Worm (Caenorhabditis elegans) whole organism, L3 larva: ENCODE results near the gene ZK688.1.

Experiments
- R02D3.7 ChIP-seq: fragments of 150-350 bp; optimal IDR thresholded peaks from 2 replicates; lab custom pipeline; 2014; ENCODE audit warnings: missing biosample characterization, missing genetic modification characterization
- ZK546.5 ChIP-seq: sonication (generic microtip); optimal IDR thresholded peaks from 2 replicates; lab custom pipeline; 2017; ENCODE audit warnings: missing biosample characterization, missing genetic modification characterization
- aly-2 ChIP-seq: fragments of 150-350 bp; optimal IDR thresholded peaks from 2 replicates; lab custom pipeline; 2014; ENCODE audit warnings: missing biosample characterization, missing genetic modification characterization
- ceh-28 ChIP-seq: fragments of 150-350 bp; optimal IDR thresholded peaks from 2 replicates; lab custom pipeline; 2014; ENCODE audit warnings: missing biosample characterization, missing genetic modification reagents, missing genetic modification characterization
- ceh-82 ChIP-seq: fragments of 150-350 bp; optimal IDR thresholded peaks from 2 replicates; lab custom pipeline; 2014; ENCODE audit warnings: missing biosample characterization, missing genetic modification characterization
- ceh-9 ChIP-seq: sonication (generic microtip); optimal IDR thresholded peaks from 2 replicates; lab custom pipeline; 2018; ENCODE audit warnings: missing biosample characterization, missing genetic modification characterization
- daf-12 ChIP-seq: fragments of 150-350 bp; optimal IDR thresholded peaks from 2 replicates; lab custom pipeline; 2014; ENCODE audit warnings: missing biosample characterization, missing genetic modification reagents, missing genetic modification characterization
- egl-27 ChIP-seq: sonication (generic microtip); optimal IDR thresholded peaks from 4 replicates; lab custom pipeline; 2017; ENCODE audit warnings: missing biosample characterization, missing genetic modification reagents, missing genetic modification characterization
- elt-1 ChIP-seq: fragments of 150-350 bp; optimal IDR thresholded peaks from 2 replicates; lab custom pipeline; 2014; ENCODE audit warnings: missing biosample characterization, missing genetic modification characterization
- elt-2 ChIP-seq: sonication (generic microtip); optimal IDR thresholded peaks from 2 replicates; lab custom pipeline; 2016; ENCODE audit warnings: missing genetic modification reagents, mild to moderate bottlenecking, missing genetic modification characterization, missing compliant biosample characterization
- fkh-2 ChIP-seq: fragments of 150-350 bp; optimal IDR thresholded peaks from 2 replicates; lab custom pipeline; 2014; ENCODE audit warnings: missing biosample characterization, missing genetic modification reagents, missing genetic modification characterization
- fos-1 ChIP-seq: fragments of 150-350 bp; optimal IDR thresholded peaks from 2 replicates; lab custom pipeline; 2014; ENCODE audit warnings: missing biosample characterization, missing genetic modification characterization
- hmg-11 ChIP-seq: sonication (generic microtip); optimal IDR thresholded peaks from 2 replicates; lab custom pipeline; 2016; ENCODE audit warnings: missing genetic modification characterization, missing compliant biosample characterization
- jun-1 ChIP-seq: fragments of 150-350 bp; optimal IDR thresholded peaks from 2 replicates; lab custom pipeline; 2014; ENCODE audit warnings: missing biosample characterization, missing genetic modification reagents, missing genetic modification characterization
- lin-15B ChIP-seq: fragments of 150-350 bp; optimal IDR thresholded peaks from 2 replicates; lab custom pipeline; 2014; ENCODE audit warnings: missing biosample characterization, missing genetic modification characterization
- lsy-12 ChIP-seq: sonication (generic microtip); optimal IDR thresholded peaks from 2 replicates; lab custom pipeline; 2016; ENCODE audit warnings: mild to moderate bottlenecking, missing genetic modification characterization, missing compliant biosample characterization
- mdl-1 ChIP-seq: fragments of 150-350 bp; optimal IDR thresholded peaks from 2 replicates; lab custom pipeline; 2014; ENCODE audit warnings: missing biosample characterization, missing genetic modification characterization
- nfya-1 ChIP-seq: sonication (generic microtip); optimal IDR thresholded peaks from 2 replicates; lab custom pipeline; 2017; ENCODE audit warnings: missing genetic modification characterization, mild to moderate bottlenecking, missing compliant biosample characterization, antibody characterized with exemption, moderate library complexity; ENCODE audit not compliant: insufficient read depth
- nhr-11 ChIP-seq: fragments of 150-350 bp; optimal IDR thresholded peaks from 2 replicates; lab custom pipeline; 2014; ENCODE audit warnings: missing biosample characterization, missing genetic modification characterization
- nhr-12 ChIP-seq: fragments of 150-350 bp; optimal IDR thresholded peaks from 2 replicates; lab custom pipeline; 2014; ENCODE audit warnings: missing biosample characterization, missing genetic modification characterization
- nhr-23 ChIP-seq: fragments of 150-350 bp; optimal IDR thresholded peaks from 2 replicates; lab custom pipeline; 2014; ENCODE audit warnings: missing biosample characterization, missing genetic modification reagents, missing genetic modification characterization
- nhr-237 ChIP-seq: fragments of 150-350 bp; optimal IDR thresholded peaks from 2 replicates; lab custom pipeline; 2014; ENCODE audit warnings: missing biosample characterization, missing genetic modification characterization
- nhr-25 ChIP-seq: sonication (generic microtip); optimal IDR thresholded peaks from 2 replicates; lab custom pipeline; 2017; ENCODE audit warnings: missing biosample characterization, missing genetic modification characterization
- nhr-28 ChIP-seq: fragments of 150-350 bp; optimal IDR thresholded peaks from 2 replicates; lab custom pipeline; 2014; ENCODE audit warnings: missing biosample characterization, missing genetic modification characterization
- nhr-43 ChIP-seq: sonication (generic microtip); optimal IDR thresholded peaks from 2 replicates; lab custom pipeline; 2016; ENCODE audit warnings: mild to moderate bottlenecking, missing genetic modification characterization, missing compliant biosample characterization; ENCODE audit not compliant: poor library complexity, severe bottlenecking
- nhr-76 ChIP-seq: fragments of 150-350 bp; sonication (generic microtip); optimal IDR thresholded peaks from 5 replicates; lab custom pipeline; 2014; ENCODE audit warnings: missing biosample characterization, missing genetic modification characterization
- pha-4 ChIP-seq: fragments of 150-350 bp; optimal IDR thresholded peaks from 2 replicates; lab custom pipeline; 2014; ENCODE audit warnings: missing biosample characterization, missing genetic modification reagents, missing genetic modification characterization
- sea-2 ChIP-seq: fragments of 150-350 bp; sonication (generic microtip); optimal IDR thresholded peaks from 4 replicates; lab custom pipeline; 2014; ENCODE audit warnings: missing biosample characterization, missing genetic modification reagents, missing genetic modification characterization
- snpc-4 ChIP-seq: fragments of 150-350 bp; optimal IDR thresholded peaks from 2 replicates; lab custom pipeline; 2014; ENCODE audit warnings: missing biosample characterization, missing genetic modification characterization
- unc-39 ChIP-seq: sonication (generic microtip); optimal IDR thresholded peaks from 4 replicates; lab custom pipeline; 2017; ENCODE audit warnings: missing biosample characterization, missing genetic modification characterization
- unc-62 ChIP-seq: fragments of 150-350 bp; sonication (generic microtip); optimal IDR thresholded peaks from 4 replicates; lab custom pipeline; 2014; ENCODE audit warnings: missing biosample characterization, missing genetic modification reagents, missing genetic modification characterization
- zag-1 ChIP-seq: fragments of 150-350 bp; optimal IDR thresholded peaks from 2 replicates; lab custom pipeline; 2014; ENCODE audit warnings: missing biosample characterization, missing genetic modification characterization
- ztf-4 ChIP-seq: fragments of 150-350 bp; optimal IDR thresholded peaks from 2 replicates; lab custom pipeline; 2014; ENCODE audit warnings: missing biosample characterization, missing genetic modification characterization

The ZK688.1 gene

ce11 chrIII:7900733-7901132 is 8.6 kb upstream of the ZK688.1 start, which contains the start of gene best-24:
TSS of gene best-24 (plus strand) at chrIII:7901033.
- TF ChIP-seq ztf-4 (no peak), pha-4 (no peak), lsy-12 (tag; lab: Kevin White, UChicago) (no peak), ZK546.5 (no peak), lin-15B (tag; lab: Kevin White, UChicago) (no peak)

- TF ChIP-seq ztf-4: no peak
- no peak for TF ChIP-seq nhr-237 (tag; lab: Kevin White, UChicago)
- TF ChIP-seq elt-2 (tag; lab: Kevin White, UChicago): no peak
- TF ChIP-seq fkh-2 (tag; lab: Kevin White, UChicago): no peak
- TF ChIP-seq R02D3.7 (tag; lab: Kevin White, UChicago): no peak
- no peak for TF ChIP-seq elt-1 (tag; lab: Kevin White, UChicago)
- TF ChIP-seq, all 47 proteins: peak for 0
These were observed 5.9 kb upstream of the ZK688.1 start for ce11 chrIII:7903427-7903826.

- no peak for TF ChIP-seq ceh-82
- TF ChIP-seq unc-62 (GFP tag; lab: Kevin White, UChicago): no peak
- no peak for TF ChIP-seq aly-2 (tag; lab: Kevin White, UChicago)
- no peak for TF ChIP-seq nhr-11 (tag; lab: Kevin White, UChicago)
- TF ChIP-seq nhr-12 (tag; lab: Kevin White, UChicago): no peak
- TF ChIP-seq jun-1 (tag; lab: Kevin White, UChicago): no peak
- no peak for TF ChIP-seq sea-2 (GFP tag; lab: Kevin White, UChicago)
- no peak for TF ChIP-seq mdl-1 (tag; lab: Kevin White, UChicago)
- no peak for TF ChIP-seq snpc-4 (tag; lab: Kevin White, UChicago)
- TF ChIP-seq lsy-12 (tag; lab: Kevin White, UChicago): no peak
- no peak for TF ChIP-seq zag-1
- TF ChIP-seq ceh-9 (tag; lab: Kevin White, UChicago): no peak
- TF ChIP-seq, all 47 proteins: peak for 0
These were observed 1.8 kb upstream of the ZK688.1 start, which contains the start of gene pcp-5 for ce11 chrIII:7907515-7907914. TSS of gene pcp-5 (minus strand) at chrIII:7907615.

- no peak for TF ChIP-seq elt-2 (tag; lab: Kevin White, UChicago)
- TF ChIP-seq nhr-43 (tag; lab: Kevin White, UChicago): no peak
- TF ChIP-seq pha-4: peak; percentile 52
- TF ChIP-seq nhr-23 (tag; lab: Kevin White, UChicago): peak; percentile 68
- TF ChIP-seq nhr-76 (tag; lab: Kevin White, UChicago): no peak
- no peak for TF ChIP-seq ceh-82
- no peak for TF ChIP-seq egl-27 (tag; lab: Kevin White, UChicago)
- no peak for TF ChIP-seq ceh-28 (tag; lab: Kevin White, UChicago)
- peak; percentile 59 for TF ChIP-seq nhr-25
- TF ChIP-seq nfya-1 (tag; lab: Kevin White, UChicago): peak; percentile 28
- TF ChIP-seq ztf-4: no peak
- TF ChIP-seq, all 47 proteins: peak for 4
These were observed 2.3 kb downstream of the ZK688.1 start, which contains the start of gene ZK688.7 for ce11 chrIII:7911621-7912020. TSS of gene ZK688.7 (minus strand) at chrIII:7911634.

ce11 chrIII:7913488-7913887 is 4.1 kb downstream of the ZK688.1 start, which contains the start of gene ZK688.12:
TSS of gene ZK688.12 (minus strand) at chrIII:7913588.
- TF ChIP-seq nhr-25 (no peak), aly-2 (tag; lab: Kevin White, UChicago) (no peak), pha-4 (no peak), lin-15B (tag; lab: Kevin White, UChicago) (no peak), ZK546.5 (no peak), nhr-237 (tag; lab: Kevin White, UChicago) (no peak), nhr-43 (tag; lab: Kevin White, UChicago) (no peak), nhr-76 (tag; lab: Kevin White, UChicago) (no peak), ceh-82 (no peak), unc-39 (tag; lab: Kevin White, UChicago) (no peak), sea-2 (GFP tag; lab: Kevin White, UChicago) (no peak), daf-12 (tag; lab: Kevin White, UChicago) (no peak), fos-1 (tag; lab: Kevin White, UChicago) (no peak), elt-1 (tag; lab: Kevin White, UChicago) (no peak), hmg-11 (no peak), snpc-4 (tag; lab: Kevin White, UChicago) (no peak), unc-62 (GFP tag; lab: Kevin White, UChicago) (no peak), nhr-28 (tag; lab: Kevin White, UChicago) (no peak), jun-1 (tag; lab: Kevin White, UChicago) (no peak)
- TF ChIP-seq, all 47 proteins: peak for 0
